Fruit fly (Drosophila melanogaster): ENCODE results near the gene CG2656.
A peak's percentile ranks its signal among the peaks of the same experiment; 100 is the strongest.

Gene CG2656

DNA sequence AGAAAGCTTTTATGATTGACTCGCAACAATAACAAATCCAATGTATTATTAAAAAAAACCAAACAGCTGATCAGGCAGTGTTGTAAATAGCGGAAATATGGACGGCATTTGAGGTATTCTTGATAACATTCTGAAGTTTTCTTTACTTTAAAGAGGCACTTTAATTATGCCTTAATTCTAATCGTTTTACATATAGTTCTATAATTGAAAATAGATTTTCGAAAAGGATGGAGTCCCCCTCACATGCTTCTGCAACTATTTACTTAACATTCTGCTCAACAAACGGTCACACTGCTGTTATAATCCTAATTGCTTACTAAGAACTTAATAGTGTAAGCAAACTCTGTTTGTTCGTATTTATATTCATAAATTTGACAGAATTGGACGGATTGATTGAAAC, 16.6 kb upstream of the CG2656 start, which contains the start of gene CG10068:
CG10068 (minus strand) TSS at position 62 of the 400 bp plus-strand sequence.
- TF ChIP-seq brk (GFP tag; optimal IDR thresholded peaks at IDR 0.05), result peak; percentile 80
- TF ChIP-seq Dfd (GFP tag; optimal IDR thresholded peaks at IDR 0.05), result no peak
- no peak for TF ChIP-seq usp (GFP tag; optimal IDR thresholded peaks at IDR 0.05)
- no peak for TF ChIP-seq Vsx2 (GFP tag; optimal IDR thresholded peaks at IDR 0.05; ENCODE audit: partially characterized antibody)
- TF ChIP-seq OdsH (GFP tag; optimal IDR thresholded peaks at IDR 0.05), result peak; percentile 82
- peak; percentile 82 for TF ChIP-seq HLH106 (tag; optimal IDR thresholded peaks at IDR 0.05)
- TF ChIP-seq CG9705 (GFP tag; optimal IDR thresholded peaks at IDR 0.05), result peak; percentile 60
- TF ChIP-seq sage (GFP tag; optimal IDR thresholded peaks at IDR 0.05), result peak; percentile 86
- peak; percentile 70 for TF ChIP-seq CG32264 (GFP tag; optimal IDR thresholded peaks at IDR 0.05)
- TF ChIP-seq Myc (optimal IDR thresholded peaks at IDR 0.05), result peak; percentile 20
- TF ChIP-seq Dif (GFP tag; optimal IDR thresholded peaks at IDR 0.05; ENCODE audit: partially characterized antibody), result no peak
- TF ChIP-seq Jra (GFP tag; optimal IDR thresholded peaks at IDR 0.05), result peak; percentile 87
- no peak for TF ChIP-seq N (GFP tag; optimal IDR thresholded peaks at IDR 0.05)
- TF ChIP-seq dmrt93B (GFP tag; optimal IDR thresholded peaks at IDR 0.05), result peak; percentile 42
- TF ChIP-seq h (GFP tag; optimal IDR thresholded peaks at IDR 0.05), result peak; percentile 90
- TF ChIP-seq jim (GFP tag; optimal IDR thresholded peaks at IDR 0.05), result no peak
- peak; percentile 88 for TF ChIP-seq Hnf4 (GFP tag; optimal IDR thresholded peaks at IDR 0.05)
- peak; percentile 29 to 87 for TF ChIP-seq foxo (GFP tag; optimal IDR thresholded peaks at IDR 0.05)
- TF ChIP-seq dsf (GFP tag; optimal IDR thresholded peaks at IDR 0.05; ENCODE audit: borderline replicate concordance), result peak; percentile 77
- peak; percentile 69 for TF ChIP-seq woc (GFP tag; optimal IDR thresholded peaks at IDR 0.05)
- TF ChIP-seq Hr83 (GFP tag; optimal IDR thresholded peaks at IDR 0.05; ENCODE audit: poor library complexity, severe bottlenecking), result peak; percentile 81
- TF ChIP-seq Rel (GFP tag; optimal IDR thresholded peaks at IDR 0.05), result no peak
- peak; percentile 54 for TF ChIP-seq Rel (tag; optimal IDR thresholded peaks at IDR 0.05)
- no peak for TF ChIP-seq pan (optimal IDR thresholded peaks at IDR 0.05)
- peak; percentile 91 for TF ChIP-seq sv (GFP tag; optimal IDR thresholded peaks at IDR 0.05)
- TF ChIP-seq Hr78 (GFP tag; optimal IDR thresholded peaks at IDR 0.05), result no peak
- peak; percentile 69 for TF ChIP-seq psq (GFP tag; optimal IDR thresholded peaks at IDR 0.05)
- TF ChIP-seq br (GFP tag; optimal IDR thresholded peaks at IDR 0.05), result peak; percentile 88
- peak; percentile 84 for TF ChIP-seq fru (GFP tag; optimal IDR thresholded peaks at IDR 0.05)
- TF ChIP-seq rgr (GFP tag; optimal IDR thresholded peaks at IDR 0.05), result peak; percentile 82
- peak; percentile 82 for TF ChIP-seq Sp1 (GFP tag; optimal IDR thresholded peaks at IDR 0.05)
- peak; percentile 73 for TF ChIP-seq tai (GFP tag; optimal IDR thresholded peaks at IDR 0.05)
- TF ChIP-seq ey (GFP tag; optimal IDR thresholded peaks at IDR 0.05), result peak; percentile 81
- TF ChIP-seq Abd-B (GFP tag; optimal IDR thresholded peaks at IDR 0.05), result no peak

DNA sequence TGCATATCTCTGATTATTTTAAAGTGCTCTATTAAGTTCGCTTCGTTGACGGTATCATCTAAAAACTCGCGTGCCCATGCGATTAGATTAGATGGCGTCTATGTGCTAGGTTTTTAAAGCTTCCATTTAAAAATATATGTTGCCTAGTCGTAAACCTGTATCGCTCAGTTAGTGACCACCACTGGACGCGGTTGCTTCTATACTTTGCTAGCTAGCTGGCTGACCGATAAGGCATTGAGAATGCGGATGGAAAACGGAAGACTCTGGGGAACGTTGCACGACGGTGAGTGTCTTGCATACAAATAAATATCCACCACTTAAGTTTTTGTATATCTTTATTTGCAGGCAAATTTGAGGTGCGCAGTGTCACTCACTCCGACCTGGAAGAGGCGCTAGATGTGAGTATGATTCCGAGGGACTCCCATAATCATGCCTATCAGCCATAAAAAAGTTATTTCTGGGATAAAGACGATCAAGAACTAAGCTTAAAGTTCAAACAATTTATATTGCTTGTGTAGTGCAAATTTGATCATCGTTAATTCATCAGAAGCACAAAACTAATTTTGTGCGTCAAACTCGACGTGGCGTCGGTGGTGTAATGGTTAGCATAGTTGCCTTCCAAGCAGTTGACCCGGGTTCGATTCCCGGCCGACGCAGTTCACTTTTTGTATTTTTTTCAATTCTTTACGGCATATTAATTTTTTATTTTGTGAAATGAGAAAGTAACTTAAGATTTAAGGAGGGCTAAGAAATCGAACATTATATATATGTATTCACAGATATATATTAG, 15.0 kb upstream of the CG2656 start, which contains the start of gene CG31248:
CG31248 (plus strand) TSS at position 41 of the 790 bp plus-strand sequence.
- TF ChIP-seq h (GFP tag; optimal IDR thresholded peaks at IDR 0.05) (peak; percentile 16), Rel (GFP tag; optimal IDR thresholded peaks at IDR 0.05) (no peak), Rel (tag; optimal IDR thresholded peaks at IDR 0.05) (no peak)

DNA sequence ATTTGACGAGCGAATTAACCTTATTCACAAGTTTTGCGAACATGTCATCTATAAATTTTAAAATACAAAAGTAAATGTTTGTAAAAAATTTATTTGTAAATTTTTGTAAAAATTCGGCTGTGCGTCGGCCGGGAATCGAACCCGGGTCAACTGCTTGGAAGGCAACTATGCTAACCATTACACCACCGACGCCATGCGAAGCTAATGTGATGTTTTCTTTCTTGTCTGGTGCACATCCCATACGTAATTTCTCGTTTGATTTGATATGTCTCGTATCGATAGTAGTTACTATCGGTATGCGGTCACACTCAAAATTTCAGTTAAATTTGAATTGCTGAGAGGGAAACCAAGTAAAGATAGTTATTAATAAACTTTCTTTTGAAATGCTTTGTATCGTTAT, 13.7 kb upstream of the CG2656 start:
- TF ChIP-seq h (GFP tag; optimal IDR thresholded peaks at IDR 0.05) (no peak), Hr83 (GFP tag; optimal IDR thresholded peaks at IDR 0.05; ENCODE audit: poor library complexity, severe bottlenecking) (no peak), Jra (GFP tag; optimal IDR thresholded peaks at IDR 0.05) (peak; percentile 7), Abd-B (GFP tag; optimal IDR thresholded peaks at IDR 0.05) (no peak), jim (GFP tag; optimal IDR thresholded peaks at IDR 0.05) (no peak), brk (GFP tag; optimal IDR thresholded peaks at IDR 0.05) (peak; percentile 18), dmrt93B (GFP tag; optimal IDR thresholded peaks at IDR 0.05) (no peak), CG9705 (GFP tag; optimal IDR thresholded peaks at IDR 0.05) (no peak), tai (GFP tag; optimal IDR thresholded peaks at IDR 0.05) (no peak), br (GFP tag; optimal IDR thresholded peaks at IDR 0.05) (no peak), ey (GFP tag; optimal IDR thresholded peaks at IDR 0.05) (no peak), Mio (GFP tag; optimal IDR thresholded peaks at IDR 0.05) (no peak), usp (GFP tag; optimal IDR thresholded peaks at IDR 0.05) (no peak), rgr (GFP tag; optimal IDR thresholded peaks at IDR 0.05) (no peak), dl (GFP tag; optimal IDR thresholded peaks at IDR 0.05; ENCODE audit: insufficient read depth in 1 of 2, partially characterized antibody in 2 of 2) (no peak), pan (optimal IDR thresholded peaks at IDR 0.05) (no peak), Vsx2 (GFP tag; optimal IDR thresholded peaks at IDR 0.05; ENCODE audit: partially characterized antibody) (no peak), Sp1 (GFP tag; optimal IDR thresholded peaks at IDR 0.05) (no peak), fru (GFP tag; optimal IDR thresholded peaks at IDR 0.05) (no peak), Hnf4 (GFP tag; optimal IDR thresholded peaks at IDR 0.05) (peak; percentile 60), OdsH (GFP tag; optimal IDR thresholded peaks at IDR 0.05) (no peak), foxo (GFP tag; optimal IDR thresholded peaks at IDR 0.05) (no peak), Dfd (GFP tag; optimal IDR thresholded peaks at IDR 0.05) (no peak), N (GFP tag; optimal IDR thresholded peaks at IDR 0.05) (no peak), lola (GFP tag; optimal IDR thresholded peaks at IDR 0.05) (no peak)

All from whole organism, wandering third instar larva.